Fruit fly (Drosophila melanogaster): Measurements from ENCODE around the gene Ir62a.

The Ir62a gene

DNA sequence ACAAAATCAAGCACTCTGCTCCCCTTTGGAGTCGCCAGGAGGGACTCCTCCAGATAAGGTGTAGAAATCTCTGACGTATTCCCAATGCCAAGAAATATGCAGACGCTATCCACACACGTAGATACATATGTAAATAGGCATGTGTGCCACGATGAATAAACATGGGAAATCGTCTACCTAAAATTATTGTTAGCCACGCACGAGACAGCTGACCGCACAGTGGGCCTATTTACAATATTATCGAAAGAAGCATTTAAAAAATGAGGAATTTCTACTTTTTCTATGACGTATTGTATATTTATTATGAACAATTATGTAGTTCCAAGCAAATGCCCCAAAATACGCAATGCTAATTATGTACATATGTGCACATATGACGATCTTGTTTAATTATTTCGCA, 18.1 kb upstream of the Ir62a start (continued):
- peak; percentile 49 for TF ChIP-seq Sox102F (GFP tag; optimal IDR thresholded peaks at IDR 0.05)
- TF ChIP-seq mam (GFP tag; optimal IDR thresholded peaks at IDR 0.05): no peak
- TF ChIP-seq unc-4 (GFP tag; IDR thresholded peaks at IDR 0.05; ENCODE audit: partially characterized antibody): no peak
- no peak for TF ChIP-seq CG10565 (GFP tag; optimal IDR thresholded peaks at IDR 0.05)
- TF ChIP-seq Taf1 (GFP tag; IDR thresholded peaks at IDR 0.05): 0 out of 2 replicates have a peak, but pooled peaks have one; percentile 8
- TF ChIP-seq ci (GFP tag; IDR thresholded peaks at IDR 0.05): peak; percentile 47; the same call in 2 of the 3 replicates
- no peak for TF ChIP-seq H2.0 (GFP tag; IDR thresholded peaks at IDR 0.05)
- peak; percentile 46 for TF ChIP-seq mirr (GFP tag; optimal IDR thresholded peaks at IDR 0.05)
- no peak for TF ChIP-seq CG3407 (GFP tag; optimal IDR thresholded peaks at IDR 0.05)
- TF ChIP-seq CG14965 (GFP tag; optimal IDR thresholded peaks at IDR 0.05; ENCODE audit: borderline replicate concordance): no peak
- no peak for TF ChIP-seq Poxn (GFP tag; IDR thresholded peaks at IDR 0.05)
- no peak for TF ChIP-seq croc (GFP tag; conservative IDR thresholded peaks at IDR 0.05)
- no peak for TF ChIP-seq prd (optimal IDR thresholded peaks at IDR 0.05)
- TF ChIP-seq prd (GFP tag; IDR thresholded peaks at IDR 0.05): peak; percentile 60
- TF ChIP-seq Dip3 (GFP tag; optimal IDR thresholded peaks at IDR 0.05): no peak
- TF ChIP-seq oc (tag; optimal IDR thresholded peaks at IDR 0.05): no peak
- no peak for TF ChIP-seq lbe (GFP tag; optimal IDR thresholded peaks at IDR 0.05)
- TF ChIP-seq row (GFP tag; IDR thresholded peaks at IDR 0.05): peak; percentile 54
- no peak for TF ChIP-seq CG18764 (GFP tag; optimal IDR thresholded peaks at IDR 0.05)
- no peak for TF ChIP-seq CG12299 (tag; optimal IDR thresholded peaks at IDR 0.05)
- no peak for TF ChIP-seq crc (GFP tag; optimal IDR thresholded peaks at IDR 0.05)
- TF ChIP-seq CG4820 (GFP tag; optimal IDR thresholded peaks at IDR 0.05): no peak
- peak in 1 of 2 experiments; percentile 36 for TF ChIP-seq Hr51 (GFP tag; optimal IDR thresholded peaks at IDR 0.05)
- peak; percentile 17; the same call in 1 of the 2 replicates for TF ChIP-seq CG1024 (GFP tag; IDR thresholded peaks at IDR 0.05)
- TF ChIP-seq stc (GFP tag; IDR thresholded peaks at IDR 0.05): peak; percentile 30; the same call in 1 of the 2 replicates
- no peak for TF ChIP-seq Pdp1 (GFP tag; optimal IDR thresholded peaks at IDR 0.05)
- TF ChIP-seq CG31441 (GFP tag; IDR thresholded peaks at IDR 0.05): no peak
- peak; percentile 50 for TF ChIP-seq CG15696 (tag; optimal IDR thresholded peaks at IDR 0.05)
- TF ChIP-seq Nf-YB (GFP tag; optimal IDR thresholded peaks at IDR 0.05): no peak
- TF ChIP-seq az2 (GFP tag; optimal IDR thresholded peaks at IDR 0.05): no peak
- TF ChIP-seq Dll (GFP tag; IDR thresholded peaks at IDR 0.05; ENCODE audit: partially characterized antibody): no peak
- TF ChIP-seq bigmax (GFP tag; optimal IDR thresholded peaks at IDR 0.05): no peak
- peak; percentile 50; the same call in 1 of the 2 replicates for TF ChIP-seq CG32532 (GFP tag; IDR thresholded peaks at IDR 0.05)
- TF ChIP-seq BtbVII (GFP tag; optimal IDR thresholded peaks at IDR 0.05): peak; percentile 32
- TF ChIP-seq peb (GFP tag; IDR thresholded peaks at IDR 0.05): 0 out of 2 replicates have a peak, but pooled peaks have one; percentile 26
- no peak for TF ChIP-seq Camta (GFP tag; optimal IDR thresholded peaks at IDR 0.05)
- TF ChIP-seq phol (tag; optimal IDR thresholded peaks at IDR 0.05): peak; percentile 12
- TF ChIP-seq pzg (GFP tag; optimal IDR thresholded peaks at IDR 0.05): no peak
- TF ChIP-seq CG18011 (GFP tag; optimal IDR thresholded peaks at IDR 0.05): no peak
- peak; percentile 33 for TF ChIP-seq Max (GFP tag; optimal IDR thresholded peaks at IDR 0.05)
- TF ChIP-seq bbx (GFP tag; IDR thresholded peaks at IDR 0.05; ENCODE audit: partially characterized antibody): no peak
- peak; percentile 59 for TF ChIP-seq Atf6 (GFP tag; IDR thresholded peaks at IDR 0.05)
- TF ChIP-seq nerfin-1 (tag; optimal IDR thresholded peaks at IDR 0.05): no peak
- no peak for TF ChIP-seq CG30020 (tag; optimal IDR thresholded peaks at IDR 0.05)
- no peak for TF ChIP-seq CG6683 (GFP tag; optimal IDR thresholded peaks at IDR 0.05)
- peak; percentile 4 to 12 for TF ChIP-seq chif (GFP tag; optimal IDR thresholded peaks at IDR 0.05)
- TF ChIP-seq tio (GFP tag; optimal IDR thresholded peaks at IDR 0.05): peak; percentile 28
- TF ChIP-seq CG31388 (GFP tag; optimal IDR thresholded peaks at IDR 0.05): no peak
- peak; percentile 57; the same call in 1 of the 2 replicates for TF ChIP-seq CG14014 (GFP tag; IDR thresholded peaks at IDR 0.05)
- TF ChIP-seq Side (GFP tag; optimal IDR thresholded peaks at IDR 0.05): no peak
- TF ChIP-seq CG4707 (GFP tag; optimal IDR thresholded peaks at IDR 0.05): peak; percentile 93
